Fruit fly (Drosophila melanogaster): ENCODE results near the gene AdamTS-A.

Gene AdamTS-A

DNA sequence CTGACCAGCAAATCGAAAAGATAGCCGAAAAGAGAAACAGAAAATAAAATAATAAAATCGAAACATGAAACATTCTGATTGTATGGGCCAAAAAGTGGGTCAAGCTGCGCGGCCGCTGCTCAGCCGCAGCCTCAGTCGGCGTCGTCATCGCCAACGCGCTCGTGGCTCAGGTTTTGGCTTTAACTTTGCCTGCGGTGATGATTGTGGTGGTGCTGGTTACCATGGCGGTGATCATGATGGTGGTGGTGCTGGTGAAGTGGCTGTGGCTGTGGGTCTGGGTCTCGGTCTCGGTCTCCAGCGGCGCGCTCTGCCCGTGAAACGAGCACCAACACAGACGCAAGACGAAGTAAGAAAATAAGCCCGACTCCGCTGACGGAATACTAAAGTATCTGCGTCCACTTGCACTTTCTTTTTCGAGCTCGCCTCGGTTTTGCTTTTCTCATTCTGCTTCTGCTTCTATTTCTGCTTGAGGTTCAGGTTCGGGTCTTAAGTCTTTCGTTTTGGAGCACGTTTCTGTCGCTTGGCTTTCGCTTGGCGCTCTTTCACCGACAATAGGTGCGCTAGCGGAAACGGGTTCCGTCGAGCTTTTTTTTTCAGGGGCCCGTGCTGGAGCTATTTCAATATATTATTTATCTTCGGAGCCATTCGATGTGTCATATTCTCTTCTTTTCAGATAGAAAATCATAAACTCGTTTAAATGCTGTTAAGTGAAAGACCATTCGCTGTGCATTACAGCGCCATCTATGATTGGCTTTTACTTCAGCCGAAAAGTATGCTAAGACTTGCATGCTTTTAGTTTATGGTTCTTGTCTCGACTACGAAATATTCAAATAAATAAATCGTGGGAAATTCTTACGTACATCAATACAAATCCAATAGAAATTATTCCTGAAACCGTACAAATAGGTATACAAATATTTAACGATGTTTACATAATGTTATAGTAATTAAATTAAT lies 38.3 kb downstream of the AdamTS-A start:
- TF ChIP-seq CG33017 (tag; optimal IDR thresholded peaks at IDR 0.05), result no peak
- TF ChIP-seq Mnt (GFP tag; optimal IDR thresholded peaks at IDR 0.05), result no peak

dm6 chr3R:15436799-15437198 lies 39.2 kb downstream of the AdamTS-A start:
- TF ChIP-seq CG5204 (GFP tag; optimal IDR thresholded peaks at IDR 0.05) (no peak), Clk (GFP tag; optimal IDR thresholded peaks at IDR 0.05) (no peak), CG33017 (tag; optimal IDR thresholded peaks at IDR 0.05) (no peak), toe (GFP tag; optimal IDR thresholded peaks at IDR 0.05) (no peak), kay (GFP tag; ENCODE audit: borderline replicate concordance) (no peak), CG14711 (tag; optimal IDR thresholded peaks at IDR 0.05) (no peak), cic (GFP tag; optimal IDR thresholded peaks at IDR 0.05) (no peak), bab1 (GFP tag; optimal IDR thresholded peaks at IDR 0.05) (no peak), tj (GFP tag; optimal IDR thresholded peaks at IDR 0.05) (no peak)

- no peak for TF ChIP-seq pad (GFP tag; optimal IDR thresholded peaks at IDR 0.05)
- TF ChIP-seq toe (GFP tag; optimal IDR thresholded peaks at IDR 0.05), result no peak
- TF ChIP-seq CG7101 (tag; optimal IDR thresholded peaks at IDR 0.05), result no peak
Observed at dm6 chr3R:15434676-15435075, 41.3 kb downstream of the AdamTS-A start, which contains the start of gene CG6118. Gene CG6118 (minus strand): TSS chr3R:15434738.

DNA sequence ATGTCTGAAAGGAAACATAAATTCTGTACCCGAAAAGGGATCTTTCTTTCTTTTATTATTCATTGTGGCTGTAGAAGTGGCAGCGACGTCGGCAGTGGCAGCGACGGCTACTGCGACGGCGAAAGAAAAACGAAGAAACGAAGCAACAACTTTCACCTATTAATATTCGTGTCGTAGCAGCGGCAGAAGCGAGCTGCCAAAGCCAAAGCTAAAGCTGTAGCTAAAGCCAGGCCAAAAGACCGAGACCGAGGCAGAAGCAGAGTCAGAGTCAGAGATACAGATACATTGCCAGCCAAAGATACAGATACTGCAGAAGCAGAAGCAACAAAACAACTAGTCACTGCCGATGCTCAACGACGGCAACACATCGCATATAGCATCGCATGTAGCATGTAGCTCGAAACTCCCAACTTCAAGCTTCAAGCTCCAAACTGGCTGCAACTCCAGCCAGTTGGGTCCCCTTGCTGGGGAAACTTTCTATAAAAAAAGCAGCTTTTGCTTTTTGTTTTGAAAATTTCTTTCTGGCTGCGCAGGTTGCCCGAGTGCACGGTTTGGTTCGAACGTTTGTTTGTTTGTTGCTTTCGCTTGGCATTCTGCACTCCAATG lies 42.5 kb downstream of the AdamTS-A start:
- TF ChIP-seq Hr96 (GFP tag; optimal IDR thresholded peaks at IDR 0.05) (no peak), tj (GFP tag; optimal IDR thresholded peaks at IDR 0.05) (no peak), kay (GFP tag; ENCODE audit: borderline replicate concordance) (no peak), Clk (GFP tag; optimal IDR thresholded peaks at IDR 0.05) (no peak), CG7101 (tag; optimal IDR thresholded peaks at IDR 0.05) (no peak), CG11617 (GFP tag; optimal IDR thresholded peaks at IDR 0.05) (no peak), Crg-1 (GFP tag; optimal IDR thresholded peaks at IDR 0.05) (no peak), CG1620 (GFP tag; optimal IDR thresholded peaks at IDR 0.05) (no peak), pad (GFP tag; optimal IDR thresholded peaks at IDR 0.05) (no peak), CG7045 (GFP tag; optimal IDR thresholded peaks at IDR 0.05) (no peak), cic (GFP tag; optimal IDR thresholded peaks at IDR 0.05) (no peak), cnc (optimal IDR thresholded peaks at IDR 0.05) (no peak), Mnt (GFP tag; optimal IDR thresholded peaks at IDR 0.05) (no peak), bab1 (GFP tag; optimal IDR thresholded peaks at IDR 0.05) (no peak), CG12768 (GFP tag; optimal IDR thresholded peaks at IDR 0.05) (no peak), CG14711 (tag; optimal IDR thresholded peaks at IDR 0.05) (no peak)

DNA sequence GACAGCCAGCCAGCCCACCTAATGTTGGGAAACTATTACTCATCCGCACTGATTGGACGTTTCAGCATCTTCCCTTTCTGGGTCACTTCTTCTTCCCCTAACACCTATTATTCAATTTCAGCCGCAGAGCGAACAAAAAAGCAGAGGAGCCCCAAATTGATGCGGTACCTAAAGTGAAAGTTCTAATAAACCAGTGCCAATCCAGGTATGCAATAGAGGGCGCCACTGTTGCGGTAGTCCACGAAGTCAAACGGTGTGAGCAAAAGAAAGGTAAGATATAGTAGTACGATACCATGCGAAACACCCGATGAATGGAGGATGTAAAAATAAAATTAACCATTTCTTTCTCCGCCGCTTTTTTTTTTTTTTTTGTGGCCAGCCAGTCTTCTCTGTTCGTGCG lies 44.9 kb downstream of the AdamTS-A start:
- TF ChIP-seq Clk (GFP tag; optimal IDR thresholded peaks at IDR 0.05) (no peak), CG7101 (tag; optimal IDR thresholded peaks at IDR 0.05) (no peak), pad (GFP tag; optimal IDR thresholded peaks at IDR 0.05) (no peak), bab1 (GFP tag; optimal IDR thresholded peaks at IDR 0.05) (no peak), CG1620 (GFP tag; optimal IDR thresholded peaks at IDR 0.05) (no peak), CG7045 (GFP tag; optimal IDR thresholded peaks at IDR 0.05) (no peak), Crg-1 (GFP tag; optimal IDR thresholded peaks at IDR 0.05) (no peak)

- TF ChIP-seq toe (GFP tag; optimal IDR thresholded peaks at IDR 0.05), result no peak
- no peak for TF ChIP-seq Crg-1 (GFP tag; optimal IDR thresholded peaks at IDR 0.05)
- no peak for TF ChIP-seq Hr96 (GFP tag; optimal IDR thresholded peaks at IDR 0.05)
- TF ChIP-seq CG1620 (GFP tag; optimal IDR thresholded peaks at IDR 0.05), result no peak
- no peak for TF ChIP-seq ovo (GFP tag; optimal IDR thresholded peaks at IDR 0.05)
- TF ChIP-seq kay (GFP tag; ENCODE audit: borderline replicate concordance), result no peak
- no peak for TF ChIP-seq Clk (GFP tag; optimal IDR thresholded peaks at IDR 0.05)
- no peak for TF ChIP-seq CG7101 (tag; optimal IDR thresholded peaks at IDR 0.05)
- no peak for TF ChIP-seq CG33017 (tag; optimal IDR thresholded peaks at IDR 0.05)
- no peak for TF ChIP-seq CG7045 (GFP tag; optimal IDR thresholded peaks at IDR 0.05)
- TF ChIP-seq CG11617 (GFP tag; optimal IDR thresholded peaks at IDR 0.05), result no peak
- TF ChIP-seq CG12768 (GFP tag; optimal IDR thresholded peaks at IDR 0.05), result no peak
- no peak for TF ChIP-seq CG5204 (GFP tag; optimal IDR thresholded peaks at IDR 0.05)
- no peak for TF ChIP-seq bab1 (GFP tag; optimal IDR thresholded peaks at IDR 0.05)
- no peak for TF ChIP-seq tj (GFP tag; optimal IDR thresholded peaks at IDR 0.05)
- TF ChIP-seq cic (GFP tag; optimal IDR thresholded peaks at IDR 0.05), result no peak
- TF ChIP-seq Mnt (GFP tag; optimal IDR thresholded peaks at IDR 0.05), result no peak
- no peak for TF ChIP-seq CG14711 (tag; optimal IDR thresholded peaks at IDR 0.05)
- no peak for TF ChIP-seq pad (GFP tag; optimal IDR thresholded peaks at IDR 0.05)
- TF ChIP-seq cnc (optimal IDR thresholded peaks at IDR 0.05), result no peak
Observed at dm6 chr3R:15430349-15430748, 45.6 kb downstream of the AdamTS-A start.

- no peak for TF ChIP-seq CG11617 (GFP tag; optimal IDR thresholded peaks at IDR 0.05)
- TF ChIP-seq Mnt (GFP tag; optimal IDR thresholded peaks at IDR 0.05), result no peak
- no peak for TF ChIP-seq CG33017 (tag; optimal IDR thresholded peaks at IDR 0.05)
- TF ChIP-seq bab1 (GFP tag; optimal IDR thresholded peaks at IDR 0.05), result no peak
- TF ChIP-seq tj (GFP tag; optimal IDR thresholded peaks at IDR 0.05), result no peak
- no peak for TF ChIP-seq CG12768 (GFP tag; optimal IDR thresholded peaks at IDR 0.05)
- TF ChIP-seq kay (GFP tag; ENCODE audit: borderline replicate concordance), result no peak
- no peak for TF ChIP-seq ovo (GFP tag; optimal IDR thresholded peaks at IDR 0.05)
- no peak for TF ChIP-seq cic (GFP tag; optimal IDR thresholded peaks at IDR 0.05)
- no peak for TF ChIP-seq cnc (optimal IDR thresholded peaks at IDR 0.05)
- TF ChIP-seq CG7045 (GFP tag; optimal IDR thresholded peaks at IDR 0.05), result no peak
- TF ChIP-seq CG5204 (GFP tag; optimal IDR thresholded peaks at IDR 0.05), result no peak
- no peak for TF ChIP-seq Clk (GFP tag; optimal IDR thresholded peaks at IDR 0.05)
- no peak for TF ChIP-seq CG1620 (GFP tag; optimal IDR thresholded peaks at IDR 0.05)
- no peak for TF ChIP-seq toe (GFP tag; optimal IDR thresholded peaks at IDR 0.05)
- no peak for TF ChIP-seq Crg-1 (GFP tag; optimal IDR thresholded peaks at IDR 0.05)
Observed at dm6 chr3R:15427818-15428199, 48.2 kb downstream of the AdamTS-A start.
